Fruit fly (Drosophila melanogaster): ENCODE data around the gene CG9072.

The CG9072 gene

DNA sequence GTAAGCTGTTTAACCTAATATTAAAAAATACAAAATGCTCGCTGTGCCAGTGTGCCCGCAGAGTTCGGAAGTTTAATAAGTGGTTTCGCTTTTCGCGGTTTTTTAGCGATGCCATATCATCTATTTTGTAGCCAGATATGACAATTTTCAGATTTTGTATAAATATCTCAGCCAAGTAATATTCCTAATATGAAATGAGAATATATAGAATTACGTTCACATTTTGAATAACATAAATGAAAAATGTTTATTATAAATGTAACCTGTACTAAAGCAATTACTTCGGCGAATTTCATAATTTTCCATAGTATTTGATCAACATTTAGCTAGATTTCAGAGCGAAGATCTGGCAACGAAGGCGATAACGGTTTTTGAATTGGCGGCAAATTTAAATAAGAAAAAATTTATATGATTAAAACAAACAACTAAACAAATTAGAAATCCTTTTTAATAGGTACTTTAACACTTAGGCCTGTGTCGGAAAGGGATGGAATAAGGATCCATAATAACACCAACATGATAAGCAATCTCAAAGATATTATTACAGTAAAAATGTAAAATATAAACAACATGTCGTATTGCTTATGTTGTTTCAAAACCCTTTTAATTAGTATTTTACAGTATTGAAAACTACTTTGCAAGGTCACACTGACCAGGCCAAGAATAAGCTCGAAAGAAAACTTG is 29.3 kb downstream of the CG9072 start, which contains the start of the genes opm and dob (continued):
- TF ChIP-seq CG16779 (tag; optimal IDR thresholded peaks at IDR 0.05) = no peak
- TF ChIP-seq dsx (GFP tag; optimal IDR thresholded peaks at IDR 0.05; ENCODE audit: poor library complexity, severe bottlenecking) = no peak
- TF ChIP-seq CG7368 (GFP tag; optimal IDR thresholded peaks at IDR 0.05) = no peak
- no peak for TF ChIP-seq CG11294 (GFP tag; IDR thresholded peaks at IDR 0.05)
- TF ChIP-seq Hr4 (GFP tag; optimal IDR thresholded peaks at IDR 0.05) = no peak
- peak; percentile 30 for TF ChIP-seq achi (GFP tag; optimal IDR thresholded peaks at IDR 0.05)
- TF ChIP-seq dac (GFP tag; optimal IDR thresholded peaks at IDR 0.05) = no peak
- TF ChIP-seq CG10631 (GFP tag; optimal IDR thresholded peaks at IDR 0.05) = no peak
- TF ChIP-seq CG8119 (GFP tag; IDR thresholded peaks at IDR 0.05) = no peak
- peak; percentile 16 for TF ChIP-seq topi (GFP tag; optimal IDR thresholded peaks at IDR 0.05)
- TF ChIP-seq Blimp-1 (GFP tag; optimal IDR thresholded peaks at IDR 0.05) = peak; percentile 43
- TF ChIP-seq CG3919 (GFP tag; optimal IDR thresholded peaks at IDR 0.05) = no peak
- no peak for TF ChIP-seq CG11762 (GFP tag; optimal IDR thresholded peaks at IDR 0.05; ENCODE audit: insufficient read depth)
- TF ChIP-seq CG6808 (GFP tag; optimal IDR thresholded peaks at IDR 0.05) = no peak
- TF ChIP-seq CG34406 (GFP tag; optimal IDR thresholded peaks at IDR 0.05) = no peak
- no peak for TF ChIP-seq CG10669 (GFP tag; optimal IDR thresholded peaks at IDR 0.05)
- TF ChIP-seq Lpt (GFP tag; optimal IDR thresholded peaks at IDR 0.05) = no peak
- no peak for TF ChIP-seq CG6792 (GFP tag; optimal IDR thresholded peaks at IDR 0.05)
- TF ChIP-seq cyc (GFP tag; optimal IDR thresholded peaks at IDR 0.05) = peak; percentile 19
- no peak for TF ChIP-seq CG11902 (GFP tag; optimal IDR thresholded peaks at IDR 0.05)
- no peak for TF ChIP-seq OdsH (GFP tag; optimal IDR thresholded peaks at IDR 0.05)

dm6 chrX:15063404-15064062 is 32.3 kb downstream of the CG9072 start, which contains the start of the genes hiw and ND-B18:
TSS of gene hiw (minus strand) at chrX:15063429.
TSS of gene ND-B18 (plus strand) at chrX:15063733.
- TF ChIP-seq lz (GFP tag; optimal IDR thresholded peaks at IDR 0.05) (peak; percentile 24), salr (GFP tag; optimal IDR thresholded peaks at IDR 0.05) (no peak), OdsH (GFP tag; optimal IDR thresholded peaks at IDR 0.05) (peak; percentile 6), Sox102F (GFP tag; optimal IDR thresholded peaks at IDR 0.05) (no peak), Blimp-1 (GFP tag; optimal IDR thresholded peaks at IDR 0.05) (no peak), CG9139 (GFP tag; optimal IDR thresholded peaks at IDR 0.05) (no peak), achi (GFP tag; optimal IDR thresholded peaks at IDR 0.05) (peak; percentile 100), net (GFP tag; optimal IDR thresholded peaks at IDR 0.05) (no peak), ss (GFP tag; optimal IDR thresholded peaks at IDR 0.05) (no peak), CG8632 (GFP tag; optimal IDR thresholded peaks at IDR 0.05) (no peak), CG15336 (GFP tag; IDR thresholded peaks at IDR 0.05) (no peak), eg (GFP tag; IDR thresholded peaks at IDR 0.05) (no peak), fd59A (GFP tag; optimal IDR thresholded peaks at IDR 0.05) (no peak), fd85E (GFP tag; optimal IDR thresholded peaks at IDR 0.05) (no peak), CG34406 (GFP tag; optimal IDR thresholded peaks at IDR 0.05) (no peak), CG10631 (GFP tag; optimal IDR thresholded peaks at IDR 0.05) (no peak), fkh (GFP tag; optimal IDR thresholded peaks at IDR 0.05) (no peak), CG6854 (GFP tag; optimal IDR thresholded peaks at IDR 0.05) (no peak), Hr38 (GFP tag; optimal IDR thresholded peaks at IDR 0.05) (no peak), CG6276 (GFP tag; optimal IDR thresholded peaks at IDR 0.05) (no peak), dsx (GFP tag; optimal IDR thresholded peaks at IDR 0.05; ENCODE audit: poor library complexity, severe bottlenecking) (peak; percentile 77), Sox14 (GFP tag; optimal IDR thresholded peaks at IDR 0.05) (peak; percentile 45), CG1621 (tag; optimal IDR thresholded peaks at IDR 0.05) (no peak), pdm3 (GFP tag; optimal IDR thresholded peaks at IDR 0.05) (no peak), Eip78C (GFP tag) (peak; percentile 73), Gug (GFP tag; IDR thresholded peaks at IDR 0.05) (no peak), Hr39 (GFP tag; optimal IDR thresholded peaks at IDR 0.05) (no peak), CG4318 (GFP tag; optimal IDR thresholded peaks at IDR 0.05) (no peak), Ets21C (GFP tag; optimal IDR thresholded peaks at IDR 0.05) (no peak), svp (GFP tag) (peak; percentile 84), Met (GFP tag; optimal IDR thresholded peaks at IDR 0.05) (no peak), CG32006 (GFP tag; optimal IDR thresholded peaks at IDR 0.05) (no peak), Hr4 (GFP tag; optimal IDR thresholded peaks at IDR 0.05) (no peak), esn (GFP tag; optimal IDR thresholded peaks at IDR 0.05) (peak; percentile 13), CG3919 (GFP tag; optimal IDR thresholded peaks at IDR 0.05) (peak; percentile 6)
